Fruit fly (Drosophila melanogaster): ENCODE results near the gene ICA69.

- TF ChIP-seq brk (GFP tag; optimal IDR thresholded peaks at IDR 0.05) (no peak), GATAd (GFP tag; optimal IDR thresholded peaks at IDR 0.05) (no peak), Vsx2 (GFP tag; optimal IDR thresholded peaks at IDR 0.05; ENCODE audit: partially characterized antibody) (no peak), CG9705 (GFP tag; optimal IDR thresholded peaks at IDR 0.05) (no peak), Dif (GFP tag; optimal IDR thresholded peaks at IDR 0.05; ENCODE audit: partially characterized antibody) (no peak), lola (GFP tag; optimal IDR thresholded peaks at IDR 0.05) (no peak), Hnf4 (GFP tag; optimal IDR thresholded peaks at IDR 0.05) (no peak)
Measured at dm6 chr3L:21145841-21146395, 14.7 kb downstream of the ICA69 start.
